Worm (Caenorhabditis elegans) whole organism, L2 larva: Measurements from ENCODE around the gene ribo-1.

Source experiments
- C34F6.9 ChIP-seq: fragments of 150-350 bp; optimal IDR thresholded peaks from 2 replicates; lab custom pipeline; 2014; ENCODE audit warnings: missing biosample characterization, missing genetic modification characterization
- F13H6.1 ChIP-seq: sonication (generic microtip); optimal IDR thresholded peaks from 2 replicates; lab custom pipeline; 2016; ENCODE audit warnings: missing genetic modification characterization, missing compliant biosample characterization
- R02D3.7 ChIP-seq: fragments of 150-350 bp; optimal IDR thresholded peaks from 2 replicates; lab custom pipeline; 2014; ENCODE audit warnings: missing biosample characterization, missing genetic modification characterization
- Y55F3AM.14 ChIP-seq: fragments of 200-800 bp; sonication (Bioruptor generic); optimal IDR thresholded peaks from 2 replicates; lab custom pipeline; 2018; ENCODE audit warnings: mild to moderate bottlenecking, missing genetic modification characterization, missing compliant biosample characterization
- ZK546.5 ChIP-seq: sonication (generic microtip); optimal IDR thresholded peaks from 2 replicates; lab custom pipeline; 2017; ENCODE audit warnings: missing biosample characterization, missing genetic modification characterization
- alr-1 ChIP-seq: fragments of 150-350 bp; optimal IDR thresholded peaks from 2 replicates; lab custom pipeline; 2014; ENCODE audit warnings: missing biosample characterization, missing genetic modification characterization
- aly-2 ChIP-seq: fragments of 150-350 bp; optimal IDR thresholded peaks from 2 replicates; lab custom pipeline; 2014; ENCODE audit warnings: missing biosample characterization, missing genetic modification characterization
- ama-1 ChIP-seq: fragments of 150-350 bp; optimal IDR thresholded peaks from 2 replicates; lab custom pipeline; 2018; ENCODE audit warnings: inconsistent platforms
- blmp-1 ChIP-seq: sonication (generic microtip); optimal IDR thresholded peaks from 2 replicates; lab custom pipeline; 2017; ENCODE audit warnings: missing genetic modification characterization, mild to moderate bottlenecking, missing compliant biosample characterization, antibody characterized with exemption, moderate library complexity; ENCODE audit not compliant: insufficient read depth
- ceh-16 ChIP-seq: fragments of 150-350 bp; optimal IDR thresholded peaks from 2 replicates; lab custom pipeline; 2014; ENCODE audit warnings: missing biosample characterization, missing genetic modification characterization
- ceh-82 ChIP-seq: fragments of 150-350 bp; optimal IDR thresholded peaks from 2 replicates; lab custom pipeline; 2014; ENCODE audit warnings: missing biosample characterization, missing genetic modification characterization
- crh-2 ChIP-seq: sonication (generic microtip); optimal IDR thresholded peaks from 2 replicates; lab custom pipeline; 2017; ENCODE audit warnings: missing biosample characterization, missing genetic modification characterization
- dmd-4 ChIP-seq: sonication (generic microtip); optimal IDR thresholded peaks from 2 replicates; lab custom pipeline; 2017; ENCODE audit warnings: missing biosample characterization, missing genetic modification characterization
- elt-1 ChIP-seq: fragments of 150-350 bp; optimal IDR thresholded peaks from 2 replicates; lab custom pipeline; 2014; ENCODE audit warnings: missing biosample characterization, missing genetic modification characterization
- elt-3 ChIP-seq: sonication (generic microtip); optimal IDR thresholded peaks from 2 replicates; lab custom pipeline; 2017; ENCODE audit warnings: missing biosample characterization, missing genetic modification characterization
- fos-1 ChIP-seq: fragments of 150-350 bp; optimal IDR thresholded peaks from 2 replicates; lab custom pipeline; 2014; ENCODE audit warnings: missing biosample characterization, missing genetic modification characterization
- gmeb-1 ChIP-seq: fragments of 150-350 bp; optimal IDR thresholded peaks from 2 replicates; lab custom pipeline; 2014; ENCODE audit warnings: missing biosample characterization, missing genetic modification characterization
- lin-39 ChIP-seq: fragments of 150-350 bp; optimal IDR thresholded peaks from 2 replicates; lab custom pipeline; 2014; ENCODE audit warnings: missing biosample characterization, missing genetic modification reagents, missing genetic modification characterization
- lsy-2 ChIP-seq, 2 experiments: fragments of 150-350 bp in 1 of 2; sonication (generic microtip) in 1 of 2; optimal IDR thresholded peaks; 2 replicates each; lab custom pipeline; 2014 to 2017; ENCODE audit warnings: missing biosample characterization in 2 of 2, missing genetic modification characterization in 2 of 2
- mab-5 ChIP-seq: fragments of 150-350 bp; optimal IDR thresholded peaks from 2 replicates; lab custom pipeline; 2014; ENCODE audit warnings: missing biosample characterization, missing genetic modification characterization
- mbf-1 ChIP-seq: sonication (generic microtip); optimal IDR thresholded peaks from 2 replicates; lab custom pipeline; 2017; ENCODE audit warnings: missing biosample characterization, missing genetic modification characterization
- mdl-1 ChIP-seq, 2 experiments: fragments of 150-350 bp in 1 of 2; sonication (generic microtip) in 1 of 2; optimal IDR thresholded peaks; 2 replicates each; lab custom pipeline; 2017; ENCODE audit warnings: missing biosample characterization in 2 of 2, missing genetic modification characterization in 2 of 2
- nhr-11 ChIP-seq: fragments of 150-350 bp; optimal IDR thresholded peaks from 2 replicates; lab custom pipeline; 2014; ENCODE audit warnings: missing biosample characterization, missing genetic modification characterization
- nhr-12 ChIP-seq: fragments of 150-350 bp; optimal IDR thresholded peaks from 2 replicates; lab custom pipeline; 2014; ENCODE audit warnings: missing biosample characterization, missing genetic modification characterization
- nhr-129 ChIP-seq: fragments of 150-350 bp; optimal IDR thresholded peaks from 2 replicates; lab custom pipeline; 2014; ENCODE audit warnings: missing biosample characterization, missing genetic modification characterization
- nhr-21 ChIP-seq: fragments of 150-350 bp; optimal IDR thresholded peaks from 2 replicates; lab custom pipeline; 2014; ENCODE audit warnings: missing biosample characterization, missing genetic modification characterization
- nhr-23 ChIP-seq: fragments of 150-350 bp; optimal IDR thresholded peaks from 2 replicates; lab custom pipeline; 2014; ENCODE audit warnings: missing biosample characterization, missing genetic modification reagents, missing genetic modification characterization
- nhr-25 ChIP-seq: fragments of 150-350 bp; sonication (generic microtip); optimal IDR thresholded peaks from 3 replicates; lab custom pipeline; 2014; ENCODE audit warnings: missing biosample characterization, missing genetic modification characterization
- nhr-6 ChIP-seq: fragments of 150-350 bp; optimal IDR thresholded peaks from 2 replicates; lab custom pipeline; 2014; ENCODE audit warnings: missing biosample characterization, missing genetic modification characterization
- nhr-77 ChIP-seq: fragments of 150-350 bp; optimal IDR thresholded peaks from 2 replicates; lab custom pipeline; 2014; ENCODE audit warnings: missing biosample characterization, missing genetic modification characterization
- sem-4 ChIP-seq: fragments of 150-350 bp; optimal IDR thresholded peaks from 2 replicates; lab custom pipeline; 2014; ENCODE audit warnings: missing biosample characterization, missing genetic modification reagents, missing genetic modification characterization
- skn-1 ChIP-seq: sonication (generic microtip); optimal IDR thresholded peaks from 2 replicates; lab custom pipeline; 2017; ENCODE audit warnings: missing biosample characterization, missing genetic modification characterization
- sma-3 ChIP-seq: sonication (generic microtip); optimal IDR thresholded peaks from 2 replicates; lab custom pipeline; 2016; ENCODE audit warnings: missing genetic modification reagents, missing genetic modification characterization, missing compliant biosample characterization
- sma-9 ChIP-seq, 2 experiments: fragments of 150-350 bp in 1 of 2; sonication (generic microtip) in 1 of 2; optimal IDR thresholded peaks; 2 replicates each; lab custom pipeline; 2014 to 2016; ENCODE audit warnings: missing genetic modification characterization in 2 of 2, mild to moderate bottlenecking in 1 of 2, missing biosample characterization in 1 of 2, missing compliant biosample characterization in 1 of 2, missing genetic modification reagents in 1 of 2, moderate library complexity in 1 of 2
- snpc-4 ChIP-seq: fragments of 150-350 bp; optimal IDR thresholded peaks from 2 replicates; lab custom pipeline; 2014; ENCODE audit warnings: missing biosample characterization, missing genetic modification characterization
- unc-39 ChIP-seq: fragments of 150-350 bp; optimal IDR thresholded peaks from 2 replicates; lab custom pipeline; 2014; ENCODE audit warnings: missing biosample characterization, missing genetic modification characterization
- unc-55 ChIP-seq: fragments of 150-350 bp; sonication (generic microtip); optimal IDR thresholded peaks from 3 replicates; lab custom pipeline; 2014; ENCODE audit warnings: missing biosample characterization, missing genetic modification reagents, missing genetic modification characterization
- unc-62 ChIP-seq: fragments of 150-350 bp; optimal IDR thresholded peaks from 2 replicates; lab custom pipeline; 2014; ENCODE audit warnings: missing biosample characterization, missing genetic modification reagents, missing genetic modification characterization
- zag-1 ChIP-seq: fragments of 150-350 bp; optimal IDR thresholded peaks from 2 replicates; lab custom pipeline; 2014; ENCODE audit warnings: missing biosample characterization, missing genetic modification characterization
- ztf-1 ChIP-seq: fragments of 200-800 bp; sonication (Bioruptor generic); conservative IDR thresholded peaks from 2 replicates; pipeline ENCODE4 v1.3.6; 2022; ENCODE audit warnings: missing genetic modification characterization, missing compliant biosample characterization
- ztf-11 ChIP-seq: sonication (generic microtip); optimal IDR thresholded peaks from 2 replicates; lab custom pipeline; 2017; ENCODE audit warnings: missing biosample characterization, missing genetic modification characterization
- ztf-4 ChIP-seq: fragments of 150-350 bp; optimal IDR thresholded peaks from 2 replicates; lab custom pipeline; 2014; ENCODE audit warnings: missing biosample characterization, missing genetic modification characterization

ribo-1 gene

DNA sequence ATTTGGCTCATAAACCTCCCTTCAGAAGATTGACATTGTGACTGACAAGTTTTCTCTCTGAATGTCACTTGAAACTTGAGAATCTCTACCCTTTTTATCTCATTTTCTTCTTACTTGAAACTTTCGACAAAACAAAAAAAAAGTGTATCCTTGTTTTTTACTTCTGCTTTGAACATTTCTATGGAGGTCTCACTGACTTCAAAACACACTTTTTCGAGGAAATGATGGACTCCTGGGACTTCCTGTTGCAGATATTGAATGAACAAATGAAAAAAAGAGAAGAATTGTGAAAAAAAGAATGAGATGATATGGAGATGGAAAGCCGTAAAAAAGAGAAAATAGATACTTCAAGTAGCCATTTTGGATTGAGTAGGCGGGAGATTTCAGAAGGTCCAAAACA is 30.6 kb downstream of the ribo-1 start:
- no peak for TF ChIP-seq nhr-6
- no peak for TF ChIP-seq nhr-12 (tag; lab: Kevin White, UChicago)
- TF ChIP-seq ZK546.5 (tag; lab: Kevin White, UChicago), result no peak

DNA sequence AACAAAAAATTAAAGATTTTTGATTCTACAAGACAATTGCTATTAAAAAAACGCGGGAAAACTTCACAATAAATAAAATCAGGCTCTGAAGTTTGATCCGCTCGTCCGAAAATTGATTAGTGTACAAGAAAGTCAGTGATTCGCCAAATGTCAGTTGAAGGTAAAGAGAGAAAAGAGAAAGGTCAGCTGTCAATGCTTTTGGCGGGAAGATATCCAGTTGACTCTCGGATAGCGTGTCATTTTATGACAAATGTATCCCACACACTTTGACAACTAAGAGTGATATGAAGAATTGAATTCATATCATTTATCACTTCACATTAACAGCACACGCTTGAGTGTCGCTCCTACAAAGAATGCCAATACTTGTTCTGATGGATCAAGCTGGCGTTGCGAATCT is 36.3 kb downstream of the ribo-1 start:
- TF ChIP-seq ZK546.5 (tag; lab: Kevin White, UChicago) (no peak), lsy-2 (tag; optimal IDR thresholded peaks at IDR 0.05; lab: Kevin White, UChicago) (peak in 1 of 2 experiments; percentile 21), F13H6.1 (tag; lab: Kevin White, UChicago) (peak; percentile 48), ceh-82 (tag; lab: Kevin White, UChicago) (no peak), sma-9 (GFP tag; optimal IDR thresholded peaks at IDR 0.05; lab: Kevin White, UChicago) (peak; percentile 18), sma-9 (tag; optimal IDR thresholded peaks at IDR 0.05; lab: Kevin White, UChicago) (no peak)

DNA sequence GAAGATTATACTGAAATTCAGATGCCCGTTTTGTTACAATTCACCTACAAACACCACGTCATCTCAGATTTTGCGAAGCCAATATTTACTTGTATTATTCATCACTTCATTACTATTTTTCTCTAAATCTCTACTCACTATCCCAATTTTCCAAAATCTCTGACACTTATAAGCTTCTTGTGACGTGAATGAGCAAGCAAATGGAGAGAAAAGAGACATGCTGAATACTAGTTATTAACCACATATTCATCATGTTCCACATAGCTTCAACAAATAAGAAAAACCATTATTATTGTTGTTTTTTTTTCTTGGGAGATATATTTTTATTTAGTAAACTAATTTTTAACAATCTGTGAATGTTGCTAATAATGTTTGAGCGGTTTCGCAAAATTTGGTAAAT is 40.8 kb downstream of the ribo-1 start:
- TF ChIP-seq ZK546.5 (tag; lab: Kevin White, UChicago) (no peak), ama-1 (lab: Kevin White, UChicago) (no peak), snpc-4 (tag; lab: Kevin White, UChicago) (no peak), unc-55 (GFP tag; lab: Kevin White, UChicago) (no peak)

DNA sequence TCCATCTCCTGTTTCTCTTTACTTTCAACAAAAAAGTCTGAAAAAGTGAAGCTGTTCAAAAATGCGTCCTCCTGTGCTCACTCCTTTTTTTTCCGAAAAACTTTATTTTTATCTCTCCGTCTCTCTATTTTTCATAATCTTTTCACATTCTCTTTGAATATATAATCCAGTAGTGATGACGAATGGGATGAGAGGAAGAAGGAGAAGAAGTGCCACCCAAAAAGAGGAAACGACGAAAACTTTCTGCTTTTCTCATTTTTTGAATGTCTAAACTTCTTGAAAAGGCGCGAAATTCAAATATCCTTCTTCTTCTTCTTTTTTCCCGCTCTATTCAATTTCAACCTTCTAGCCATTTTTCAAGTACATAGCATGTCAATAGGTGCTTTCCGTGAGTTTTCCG is 44.2 kb downstream of the ribo-1 start:
- peak; percentile 45 for TF ChIP-seq sma-9 (GFP tag; optimal IDR thresholded peaks at IDR 0.05; lab: Kevin White, UChicago)
- no peak for TF ChIP-seq sma-9 (tag; optimal IDR thresholded peaks at IDR 0.05; lab: Kevin White, UChicago)
- no peak for TF ChIP-seq ztf-1
- TF ChIP-seq mab-5 (tag; lab: Kevin White, UChicago), result no peak
- no peak for TF ChIP-seq Y55F3AM.14
- TF ChIP-seq alr-1 (tag; lab: Kevin White, UChicago), result no peak
- TF ChIP-seq ama-1 (lab: Kevin White, UChicago), result no peak
- TF ChIP-seq nhr-12 (tag; lab: Kevin White, UChicago), result no peak
- no peak for TF ChIP-seq sem-4 (tag; lab: Kevin White, UChicago)
- TF ChIP-seq zag-1 (tag; lab: Kevin White, UChicago), result no peak
- TF ChIP-seq ztf-4 (tag; lab: Kevin White, UChicago), result no peak
- TF ChIP-seq ceh-82 (tag; lab: Kevin White, UChicago), result no peak
- no peak for TF ChIP-seq blmp-1 (tag; lab: Kevin White, UChicago)
- TF ChIP-seq aly-2, result no peak
- TF ChIP-seq C34F6.9 (tag; lab: Kevin White, UChicago), result peak; percentile 27
- TF ChIP-seq sma-3 (GFP tag; lab: Kevin White, UChicago), result no peak
- no peak for TF ChIP-seq nhr-25 (tag; lab: Kevin White, UChicago)
- peak; percentile 88 for TF ChIP-seq unc-55 (GFP tag; lab: Kevin White, UChicago)
- TF ChIP-seq nhr-11 (tag; lab: Kevin White, UChicago), result no peak
- no peak for TF ChIP-seq elt-1
- no peak for TF ChIP-seq nhr-23 (tag; lab: Kevin White, UChicago)
- peak; percentile 15 for TF ChIP-seq F13H6.1 (tag; lab: Kevin White, UChicago)
- peak in 1 of 2 experiments; percentile 37 for TF ChIP-seq lsy-2 (tag; optimal IDR thresholded peaks at IDR 0.05; lab: Kevin White, UChicago)
- no peak for TF ChIP-seq lin-39 (tag; lab: Kevin White, UChicago)
- TF ChIP-seq mbf-1 (tag; lab: Kevin White, UChicago), result no peak
- no peak for TF ChIP-seq unc-39 (tag; lab: Kevin White, UChicago)
- no peak for TF ChIP-seq unc-62 (GFP tag; lab: Kevin White, UChicago)

DNA sequence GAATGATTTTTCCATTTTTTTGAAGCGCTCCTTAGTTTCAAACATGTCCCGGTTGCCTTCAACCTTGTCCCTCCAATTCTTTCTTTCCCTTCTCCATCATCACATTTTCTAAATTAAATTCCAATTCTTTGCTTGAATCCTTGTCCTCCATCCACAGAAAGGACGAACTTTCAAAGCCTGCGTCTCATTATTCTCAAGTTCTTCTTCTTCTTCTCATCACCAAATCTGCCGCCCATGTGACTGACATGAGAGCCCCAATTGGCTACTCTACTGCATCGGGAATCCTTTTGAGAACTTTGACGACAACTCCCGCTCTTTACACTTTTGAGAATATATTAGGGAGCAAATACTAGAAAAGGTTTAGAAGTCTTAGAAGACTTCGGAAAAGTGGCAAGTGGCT is 46.2 kb downstream of the ribo-1 start:
- no peak for TF ChIP-seq unc-39 (tag; lab: Kevin White, UChicago)
- no peak for TF ChIP-seq gmeb-1 (tag; lab: Kevin White, UChicago)
- no peak for TF ChIP-seq sem-4 (tag; lab: Kevin White, UChicago)
- TF ChIP-seq skn-1 (tag; lab: Kevin White, UChicago), result no peak
- no peak for TF ChIP-seq ztf-1
- TF ChIP-seq crh-2 (tag; lab: Kevin White, UChicago), result peak; percentile 7
- no peak for TF ChIP-seq snpc-4 (tag; lab: Kevin White, UChicago)
- TF ChIP-seq nhr-25 (tag; lab: Kevin White, UChicago), result no peak
- TF ChIP-seq F13H6.1 (tag; lab: Kevin White, UChicago), result no peak
- TF ChIP-seq R02D3.7, result no peak
- TF ChIP-seq nhr-12 (tag; lab: Kevin White, UChicago), result no peak
- no peak for TF ChIP-seq Y55F3AM.14
- TF ChIP-seq ztf-4 (tag; lab: Kevin White, UChicago), result no peak
- no peak for TF ChIP-seq nhr-21
- TF ChIP-seq nhr-129 (tag; lab: Kevin White, UChicago), result peak; percentile 9
- TF ChIP-seq dmd-4 (tag; lab: Kevin White, UChicago), result no peak
- TF ChIP-seq mab-5 (tag; lab: Kevin White, UChicago), result no peak
- no peak for TF ChIP-seq nhr-23 (tag; lab: Kevin White, UChicago)
- TF ChIP-seq fos-1, result no peak
- no peak for TF ChIP-seq ceh-82 (tag; lab: Kevin White, UChicago)
- TF ChIP-seq C34F6.9 (tag; lab: Kevin White, UChicago), result peak; percentile 63
- no peak for TF ChIP-seq ztf-11 (tag; lab: Kevin White, UChicago)
- TF ChIP-seq ceh-16 (tag; lab: Kevin White, UChicago), result no peak
- TF ChIP-seq ama-1 (lab: Kevin White, UChicago), result no peak
- peak in 1 of 2 experiments; percentile 50 for TF ChIP-seq mdl-1 (tag; optimal IDR thresholded peaks at IDR 0.05; lab: Kevin White, UChicago)
- TF ChIP-seq elt-3 (tag; lab: Kevin White, UChicago), result no peak
- TF ChIP-seq sma-3 (GFP tag; lab: Kevin White, UChicago), result no peak
- peak in 1 of 2 experiments; percentile 52 for TF ChIP-seq lsy-2 (tag; optimal IDR thresholded peaks at IDR 0.05; lab: Kevin White, UChicago)
- no peak for TF ChIP-seq nhr-77 (tag; lab: Kevin White, UChicago)
